Fruit fly (Drosophila melanogaster) whole organism, wandering third instar larva: ENCODE results near the gene Atat.
A peak's percentile ranks its signal among the peaks of the same experiment; 100 is the strongest.

ENCODE experiments used
- Abd-B ChIP-seq: fragments of >200 bp; optimal IDR thresholded peaks from 2 replicates; lab custom pipeline; 2017; ENCODE audit warnings: missing biosample characterization, missing genetic modification characterization
- CG32264 ChIP-seq: fragments of 200-800 bp; sonication (Bioruptor generic); optimal IDR thresholded peaks from 2 replicates; lab custom pipeline; 2016; ENCODE audit warnings: missing biosample characterization, missing genetic modification characterization
- CG9705 ChIP-seq: fragments of 200-800 bp; sonication (Bioruptor generic); optimal IDR thresholded peaks from 2 replicates; lab custom pipeline; 2018; ENCODE audit warnings: missing biosample characterization, mild to moderate bottlenecking, missing genetic modification characterization
- CrebA ChIP-seq: fragments of 200-800 bp; sonication (Bioruptor generic); optimal IDR thresholded peaks from 2 replicates; lab custom pipeline; 2016; ENCODE audit warnings: missing biosample characterization, mild to moderate bottlenecking, missing genetic modification characterization, borderline replicate concordance
- Dif ChIP-seq: fragments of 200-275, 200-300 bp; sonication (Bioruptor generic); optimal IDR thresholded peaks from 2 replicates; lab custom pipeline; 2018; ENCODE audit warnings: missing biosample characterization, missing genetic modification characterization; ENCODE audit not compliant: partially characterized antibody
- GATAd ChIP-seq: sonication (Bioruptor generic); optimal IDR thresholded peaks from 2 replicates; lab custom pipeline; 2016; ENCODE audit warnings: missing biosample characterization, missing genetic modification characterization
- HLH106 ChIP-seq: fragments of 200-800 bp; optimal IDR thresholded peaks from 3 replicates; lab custom pipeline; 2019; ENCODE audit warnings: missing biosample characterization, mild to moderate bottlenecking, missing genetic modification characterization, moderate library complexity
- Hnf4 ChIP-seq: fragments of 200-800 bp; sonication (Bioruptor generic); optimal IDR thresholded peaks from 2 replicates; lab custom pipeline; 2016; ENCODE audit warnings: missing biosample characterization, mild to moderate bottlenecking, missing genetic modification characterization
- Hr78 ChIP-seq: fragments of >200 bp; optimal IDR thresholded peaks from 2 replicates; lab custom pipeline; 2017; ENCODE audit warnings: missing biosample characterization, missing genetic modification characterization
- Hr83 ChIP-seq: fragments of 200-300 bp; sonication (Bioruptor generic); optimal IDR thresholded peaks from 2 replicates; lab custom pipeline; 2016; ENCODE audit warnings: missing biosample characterization, mild to moderate bottlenecking, missing genetic modification characterization, moderate library complexity; ENCODE audit not compliant: poor library complexity, severe bottlenecking
- Jra ChIP-seq: sonication (Bioruptor generic); optimal IDR thresholded peaks from 2 replicates; lab custom pipeline; 2016; ENCODE audit warnings: missing biosample characterization, missing genetic modification characterization
- Myc ChIP-seq: fragments of >200 bp; optimal IDR thresholded peaks from 2 replicates; lab custom pipeline; 2017
- OdsH ChIP-seq: fragments of 200-800 bp; sonication (Bioruptor generic); optimal IDR thresholded peaks from 2 replicates; lab custom pipeline; 2016; ENCODE audit warnings: missing biosample characterization, mild to moderate bottlenecking, missing genetic modification characterization
- Rel ChIP-seq, 2 experiments: fragments of 200-800 bp; sonication (Bioruptor generic) in 1 of 2; optimal IDR thresholded peaks; 2 replicates in 1 of 2; 3 replicates in 1 of 2; lab custom pipeline; 2016 to 2019; ENCODE audit warnings: mild to moderate bottlenecking in 2 of 2, missing biosample characterization in 2 of 2, missing genetic modification characterization in 2 of 2, moderate library complexity in 1 of 2
- Sp1 ChIP-seq: fragments of 200-800 bp; sonication (Bioruptor generic); optimal IDR thresholded peaks from 3 replicates; lab custom pipeline; 2019; ENCODE audit warnings: missing biosample characterization, mild to moderate bottlenecking, missing genetic modification characterization, moderate library complexity
- Vsx2 ChIP-seq: fragments of 200-300, 225-300 bp; sonication (Bioruptor generic); optimal IDR thresholded peaks from 2 replicates; lab custom pipeline; 2018; ENCODE audit warnings: missing biosample characterization, missing genetic modification characterization; ENCODE audit not compliant: partially characterized antibody
- br ChIP-seq: fragments of 200-800 bp; sonication (Bioruptor generic); optimal IDR thresholded peaks from 2 replicates; lab custom pipeline; 2016; ENCODE audit warnings: missing biosample characterization, missing genetic modification characterization
- brk ChIP-seq: fragments of 200-800 bp; sonication (Bioruptor generic); optimal IDR thresholded peaks from 2 replicates; lab custom pipeline; 2016; ENCODE audit warnings: missing biosample characterization, mild to moderate bottlenecking, missing genetic modification characterization
- dl ChIP-seq, 2 experiments: fragments of 175-275, 200-275 bp in 1 of 2; fragments of 200-275 bp in 1 of 2; sonication (Bioruptor generic); optimal IDR thresholded peaks; lab custom pipeline; 2018; ENCODE audit warnings: mild to moderate bottlenecking in 2 of 2, missing biosample characterization in 2 of 2, missing genetic modification characterization in 2 of 2, moderate library complexity in 2 of 2; ENCODE audit not compliant: partially characterized antibody in 2 of 2, insufficient read depth in 1 of 2
- dsf ChIP-seq: sonication (Bioruptor generic); optimal IDR thresholded peaks from 2 replicates; lab custom pipeline; 2016; ENCODE audit warnings: missing biosample characterization, missing genetic modification characterization, borderline replicate concordance
- ey ChIP-seq: fragments of 200-800 bp; sonication (Bioruptor generic); optimal IDR thresholded peaks from 2 replicates; lab custom pipeline; 2016; ENCODE audit warnings: missing biosample characterization, missing genetic modification characterization
- foxo ChIP-seq, 2 experiments: fragments of 200-800 bp; sonication (Bioruptor generic); optimal IDR thresholded peaks; 2 replicates in 1 of 2; 3 replicates in 1 of 2; lab custom pipeline; 2016 to 2017; ENCODE audit warnings: missing biosample characterization in 2 of 2, missing genetic modification characterization in 2 of 2
- fru ChIP-seq: fragments of 200-800 bp; sonication (Bioruptor generic); optimal IDR thresholded peaks from 3 replicates; lab custom pipeline; 2016; ENCODE audit warnings: missing biosample characterization, mild to moderate bottlenecking, missing genetic modification characterization
- h ChIP-seq: fragments of 200-800 bp; sonication (Bioruptor generic); optimal IDR thresholded peaks from 3 replicates; lab custom pipeline; 2016; ENCODE audit warnings: missing biosample characterization, mild to moderate bottlenecking, missing genetic modification characterization
- pan ChIP-seq: fragments of >200 bp; optimal IDR thresholded peaks from 2 replicates; lab custom pipeline; 2017
- psq ChIP-seq: fragments of 200-800 bp; sonication (Bioruptor generic); optimal IDR thresholded peaks from 3 replicates; lab custom pipeline; 2017; ENCODE audit warnings: missing biosample characterization, mild to moderate bottlenecking, missing genetic modification characterization, moderate library complexity
- rgr ChIP-seq: fragments of 200-800 bp; sonication (Bioruptor generic); optimal IDR thresholded peaks from 3 replicates; lab custom pipeline; 2016; ENCODE audit warnings: missing biosample characterization, mild to moderate bottlenecking, missing genetic modification characterization
- sage ChIP-seq: fragments of 200-800 bp; sonication (Bioruptor generic); optimal IDR thresholded peaks from 2 replicates; lab custom pipeline; 2016; ENCODE audit warnings: missing biosample characterization, mild to moderate bottlenecking, missing genetic modification characterization
- sv ChIP-seq: fragments of 200-800 bp; sonication (Bioruptor generic); optimal IDR thresholded peaks from 3 replicates; lab custom pipeline; 2016; ENCODE audit warnings: missing biosample characterization, missing genetic modification characterization
- usp ChIP-seq: fragments of >200 bp; optimal IDR thresholded peaks from 2 replicates; lab custom pipeline; 2017; ENCODE audit warnings: missing biosample characterization, missing genetic modification characterization
- woc ChIP-seq: sonication (Bioruptor generic); optimal IDR thresholded peaks from 2 replicates; lab custom pipeline; 2016; ENCODE audit warnings: missing biosample characterization, mild to moderate bottlenecking, missing genetic modification characterization

Atat gene

DNA sequence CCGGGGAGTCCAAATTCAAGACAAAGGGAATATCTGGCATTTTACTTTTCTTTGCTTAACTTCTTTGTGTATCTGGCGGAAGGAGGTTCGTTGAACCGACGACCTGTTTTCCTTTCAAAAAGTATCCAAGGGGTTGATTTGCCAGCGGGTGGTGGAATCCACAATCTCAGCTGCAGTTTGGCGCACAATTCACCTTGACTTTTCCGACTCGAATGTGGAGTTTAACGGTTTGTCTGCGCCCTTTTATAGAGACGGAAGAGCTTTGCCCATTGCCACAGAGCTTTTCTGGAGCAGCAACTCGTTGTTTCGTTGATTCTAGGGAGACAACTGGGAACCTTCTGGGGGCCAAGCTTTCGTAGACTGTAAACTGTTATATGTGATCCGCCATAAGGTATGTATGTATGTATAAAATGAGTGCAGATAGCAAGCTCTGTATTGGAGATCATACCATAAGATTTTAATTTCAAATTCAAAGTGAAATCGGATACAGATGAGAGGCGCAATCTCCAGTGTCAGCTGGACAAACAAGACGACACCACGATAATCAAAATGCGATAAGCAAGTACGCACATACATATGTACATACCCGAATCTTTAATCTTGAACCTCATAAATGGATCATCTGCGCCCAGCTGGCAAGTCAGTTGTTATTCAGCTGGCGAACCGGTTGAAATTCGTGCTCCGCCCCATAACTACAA, 54.1 kb downstream of the Atat start, which contains the start of the genes Hsp67Bc, CG4456 and Hsp22:
Gene Hsp67Bc (minus strand): TSS at position 220 of the 698 bp plus-strand sequence.
Gene CG4456 (plus strand): TSS at position 445 of the 698 bp plus-strand sequence.
Gene Hsp22 (plus strand): TSS at position 654 of the 698 bp plus-strand sequence.
- TF ChIP-seq Rel (GFP tag; optimal IDR thresholded peaks at IDR 0.05; lab: Kevin White, UChicago) (no peak), Rel (tag; optimal IDR thresholded peaks at IDR 0.05; lab: Kevin White, UChicago) (peak; percentile 5), pan (lab: Kevin White, UChicago) (no peak), woc (GFP tag; lab: Kevin White, UChicago) (no peak)
- TF ChIP-seq, all 38 proteins: peak for 1

DNA sequence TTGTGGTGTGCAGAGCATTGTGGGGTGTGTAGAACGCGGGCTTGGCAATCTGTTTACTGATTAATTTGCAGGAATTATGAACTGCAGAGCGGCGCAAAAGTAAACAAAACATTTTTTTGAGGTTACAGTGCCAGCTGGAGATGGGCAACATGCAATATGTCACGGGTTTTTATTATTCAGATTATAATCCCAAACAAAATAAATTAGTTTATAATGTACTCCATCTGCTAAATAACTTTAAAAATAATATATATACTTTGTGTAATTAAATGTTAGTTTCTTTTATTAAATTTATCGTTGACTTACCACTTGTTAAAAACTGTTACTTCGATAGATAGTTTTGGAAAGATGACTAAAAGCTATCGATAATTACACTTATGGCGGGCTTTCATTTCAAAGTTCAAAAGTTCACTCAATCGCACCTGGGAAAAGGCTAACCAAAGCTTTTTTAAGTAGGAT, 55.6 kb downstream of the Atat start, which contains the start of gene Fdx1:
Gene Fdx1 (minus strand): TSS at position 332 of the 459 bp plus-strand sequence.
- TF ChIP-seq brk (peak; percentile 61), CG32264 (GFP tag; lab: Kevin White, UChicago) (no peak), CrebA (GFP tag; lab: Kevin White, UChicago) (no peak), HLH106 (peak; percentile 56), foxo (GFP tag; optimal IDR thresholded peaks at IDR 0.05; lab: Kevin White, UChicago) (peak in 1 of 2 experiments; percentile 66), Rel (GFP tag; optimal IDR thresholded peaks at IDR 0.05; lab: Kevin White, UChicago) (no peak), Rel (tag; optimal IDR thresholded peaks at IDR 0.05; lab: Kevin White, UChicago) (peak; percentile 58), Jra (GFP tag; lab: Kevin White, UChicago) (peak; percentile 51), Hr83 (no peak), h (GFP tag; lab: Kevin White, UChicago) (peak; percentile 40), OdsH (GFP tag; lab: Kevin White, UChicago) (peak; percentile 43), ey (GFP tag; lab: Kevin White, UChicago) (peak; percentile 23), Hr78 (GFP tag; lab: Kevin White, UChicago) (no peak), sage (GFP tag; lab: Kevin White, UChicago) (peak; percentile 30), CG9705 (GFP tag; lab: Kevin White, UChicago) (no peak), Sp1 (GFP tag; lab: Kevin White, UChicago) (peak; percentile 54), woc (GFP tag; lab: Kevin White, UChicago) (peak; percentile 61), dsf (GFP tag; lab: Kevin White, UChicago) (peak; percentile 32), Vsx2 (GFP tag; lab: Kevin White, UChicago) (no peak), fru (GFP tag; lab: Kevin White, UChicago) (no peak), Abd-B (GFP tag; lab: Kevin White, UChicago) (no peak), sv (peak; percentile 43), Hnf4 (peak; percentile 68), Dif (GFP tag; lab: Kevin White, UChicago) (no peak), rgr (GFP tag; lab: Kevin White, UChicago) (peak; percentile 43), br (GFP tag; lab: Kevin White, UChicago) (peak; percentile 20), psq (peak; percentile 39)

dm6 chr3L:9368665-9369064, 57.9 kb downstream of the Atat start:
- TF ChIP-seq psq, result no peak
- no peak for TF ChIP-seq sage (GFP tag; lab: Kevin White, UChicago)
- TF ChIP-seq usp, result no peak
- no peak for TF ChIP-seq HLH106
- TF ChIP-seq CG9705 (GFP tag; lab: Kevin White, UChicago), result no peak
- TF ChIP-seq sv, result no peak
- TF ChIP-seq h (GFP tag; lab: Kevin White, UChicago), result no peak
- TF ChIP-seq br (GFP tag; lab: Kevin White, UChicago), result no peak
- no peak for TF ChIP-seq Myc (lab: Kevin White, UChicago)
- TF ChIP-seq GATAd, result no peak
- no peak for TF ChIP-seq dl (GFP tag; optimal IDR thresholded peaks at IDR 0.05; lab: Kevin White, UChicago; ENCODE audit: insufficient read depth in 1 of 2, partially characterized antibody in 2 of 2)

DNA sequence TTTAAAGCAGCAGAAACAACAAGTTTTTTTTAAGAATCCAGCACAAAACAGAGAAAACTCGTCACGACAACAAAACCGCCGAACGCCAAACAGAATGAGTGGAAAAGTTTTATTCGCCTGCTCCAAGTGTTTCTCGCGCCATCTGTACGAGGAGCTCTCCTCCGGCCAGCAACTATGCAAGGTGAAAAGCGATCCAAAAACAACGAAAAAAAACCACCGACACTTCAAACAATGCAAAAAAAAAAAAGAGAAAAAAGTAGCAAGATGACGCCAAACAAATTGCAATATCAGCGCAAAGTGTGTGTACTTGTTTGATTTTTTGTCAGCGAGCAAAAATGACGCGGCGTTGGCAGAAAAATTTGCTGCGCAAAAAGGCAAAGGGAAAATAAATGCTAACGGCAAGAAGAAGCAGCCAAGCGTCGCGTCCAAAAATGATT, 59.1 kb downstream of the Atat start:
- TF ChIP-seq Rel (GFP tag; optimal IDR thresholded peaks at IDR 0.05; lab: Kevin White, UChicago) (no peak), Rel (tag; optimal IDR thresholded peaks at IDR 0.05; lab: Kevin White, UChicago) (peak; percentile 88), Sp1 (GFP tag; lab: Kevin White, UChicago) (peak; percentile 22), sage (GFP tag; lab: Kevin White, UChicago) (no peak)
